Worm (Caenorhabditis elegans): ENCODE data around the gene gpa-2.

DNA sequence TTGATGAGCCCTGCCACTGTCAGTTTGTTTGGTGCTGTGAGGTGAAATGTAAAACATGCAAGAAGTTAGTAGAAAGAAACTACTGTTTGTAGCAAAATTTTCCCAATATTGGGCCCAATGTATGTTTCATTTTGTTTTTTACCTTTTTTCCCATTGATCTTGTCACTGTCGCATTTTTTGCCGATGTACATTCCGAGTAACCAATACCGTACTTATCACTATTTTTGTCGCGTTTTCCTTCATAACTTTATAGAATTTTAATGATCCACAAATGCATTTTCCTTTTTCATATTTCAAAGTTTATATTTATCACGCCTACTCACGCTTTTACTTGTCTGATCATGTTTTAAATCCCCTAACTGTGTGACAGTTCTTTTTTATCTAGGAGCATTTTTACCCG is 13.0 kb upstream of the gpa-2 start:
- TF ChIP-seq zag-1 (tag; optimal IDR thresholded peaks at IDR 0.05) (no peak), snpc-1.2 (GFP tag; IDR thresholded peaks at IDR 0.05) (no peak), ama-1 (optimal IDR thresholded peaks at IDR 0.05) (no peak), nhr-76 (tag; optimal IDR thresholded peaks at IDR 0.05) (no peak), lir-3 (tag; optimal IDR thresholded peaks at IDR 0.05) (no peak), ceh-82 (tag; optimal IDR thresholded peaks at IDR 0.05) (no peak), hif-1 (tag; optimal IDR thresholded peaks at IDR 0.05) (no peak)
